Worm (Caenorhabditis elegans): ENCODE results near the gene Y25C1A.13.

DNA sequence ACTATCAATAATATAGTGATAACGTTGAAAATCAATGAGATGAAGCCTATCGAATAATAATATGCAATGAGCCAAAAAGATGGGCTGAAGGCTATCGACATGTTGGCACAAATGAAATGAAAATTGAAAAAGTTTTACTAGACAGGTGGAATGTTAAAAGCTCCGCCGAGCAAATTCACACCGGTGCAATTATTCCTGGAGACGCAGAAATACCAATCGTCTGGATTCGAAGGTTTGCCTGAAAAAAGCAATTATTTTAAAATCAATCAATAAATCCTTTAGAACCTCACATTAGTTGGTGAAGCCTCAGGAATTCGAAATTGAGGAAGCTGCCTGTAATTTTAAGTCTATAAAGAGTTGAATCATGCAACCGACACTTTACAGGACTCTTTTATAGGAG, 43.3 kb upstream of the Y25C1A.13 start, which contains the start of gene sri-32:
- TF ChIP-seq nhr-76 (tag; optimal IDR thresholded peaks at IDR 0.05) = no peak
- TF ChIP-seq nhr-25 (tag; optimal IDR thresholded peaks at IDR 0.05) = no peak
- no peak for TF ChIP-seq pha-4 (tag; optimal IDR thresholded peaks at IDR 0.05)
- TF ChIP-seq pqm-1 (tag; optimal IDR thresholded peaks at IDR 0.05) = no peak
- no peak for TF ChIP-seq aly-2 (tag; optimal IDR thresholded peaks at IDR 0.05)
- no peak for TF ChIP-seq daf-12 (tag; optimal IDR thresholded peaks at IDR 0.05)

Measured in whole organism, L3 larva.